Fruit fly (Drosophila melanogaster) whole organism, pupa: Measurements from ENCODE around the gene disco-r.
A peak's percentile ranks its signal among the peaks of the same experiment; 100 is the strongest.

Experiments
- CG13204 ChIP-seq: fragments of 200-800 bp; sonication (Bioruptor generic); optimal IDR thresholded peaks from 2 replicates; lab custom pipeline; 2018; ENCODE audit warnings: missing biosample characterization, mild to moderate bottlenecking, missing genetic modification characterization, moderate library complexity
- CG17806 ChIP-seq: fragments of 200-800 bp; sonication (Bioruptor generic); optimal IDR thresholded peaks from 2 replicates; lab custom pipeline; 2018; ENCODE audit warnings: missing biosample characterization, mild to moderate bottlenecking, missing genetic modification characterization, moderate library complexity
- CG32121 ChIP-seq: fragments of 200-800 bp; sonication (Bioruptor generic); IDR thresholded peaks from 2 replicates; pipeline ENCODE4 v1.3.6; 2022; ENCODE audit warnings: missing biosample characterization, missing genetic modification characterization
- CG34367 ChIP-seq: fragments of 200-800 bp; sonication (Bioruptor generic); optimal IDR thresholded peaks from 2 replicates; lab custom pipeline; 2018; ENCODE audit warnings: missing biosample characterization, mild to moderate bottlenecking, missing genetic modification characterization
- CG4496 ChIP-seq: fragments of 200-800 bp; sonication (Bioruptor generic); IDR thresholded peaks from 3 replicates; pipeline ENCODE4 v1.3.6; 2022; ENCODE audit warnings: missing biosample characterization, missing genetic modification characterization
- CG8159 ChIP-seq: fragments of 200-800 bp; sonication (Bioruptor generic); optimal IDR thresholded peaks from 3 replicates; lab custom pipeline; 2018; ENCODE audit warnings: missing biosample characterization, mild to moderate bottlenecking, missing genetic modification characterization, moderate library complexity
- CG8301 ChIP-seq: fragments of 200-800 bp; sonication (Bioruptor generic); optimal IDR thresholded peaks from 2 replicates; lab custom pipeline; 2018; ENCODE audit warnings: missing biosample characterization, mild to moderate bottlenecking, missing genetic modification characterization
- D1 ChIP-seq: fragments of 200-800 bp; sonication (Bioruptor generic); optimal IDR thresholded peaks from 2 replicates; lab custom pipeline; 2018; ENCODE audit warnings: missing biosample characterization, mild to moderate bottlenecking, missing genetic modification characterization, moderate library complexity
- Ets98B ChIP-seq: fragments of 200-800 bp; sonication (Bioruptor generic); IDR thresholded peaks from 2 replicates; pipeline ENCODE4 v1.3.6; 2022; ENCODE audit warnings: missing biosample characterization, missing genetic modification characterization
- Pif1A ChIP-seq: fragments of 200-800 bp; sonication (Bioruptor generic); optimal IDR thresholded peaks from 3 replicates; lab custom pipeline; 2016; ENCODE audit warnings: missing biosample characterization, missing genetic modification characterization
- Pif1B ChIP-seq: fragments of 200-800 bp; sonication (Bioruptor generic); optimal IDR thresholded peaks from 3 replicates; lab custom pipeline; 2016; ENCODE audit warnings: missing biosample characterization, missing genetic modification characterization
- Snoo ChIP-seq: fragments of 200-800 bp; sonication (Bioruptor generic); optimal IDR thresholded peaks from 3 replicates; lab custom pipeline; 2017; ENCODE audit warnings: missing biosample characterization, mild to moderate bottlenecking, missing genetic modification characterization, inconsistent platforms
- rn ChIP-seq: fragments of 200-800 bp; sonication (Bioruptor generic); IDR thresholded peaks from 2 replicates; pipeline ENCODE4 v1.3.6; 2022; ENCODE audit warnings: missing biosample characterization, missing genetic modification characterization

dm6 chrX:16104738-16105426, 43.9 kb downstream of the disco-r start, which contains the start of the genes CG42353 and CG42354:
- TF ChIP-seq CG32121 (GFP tag; lab: Robert Waterston, UW): peak; percentile 94
- TF ChIP-seq CG8159 (tag; lab: Kevin White, UChicago): peak; percentile 98
- peak; percentile 81 for TF ChIP-seq CG13204
- peak; percentile 85 for TF ChIP-seq Pif1A (GFP tag; lab: Kevin White, UChicago)
- TF ChIP-seq CG4496: peak; percentile 95
- peak; percentile 89 for TF ChIP-seq Ets98B
- peak; percentile 98 for TF ChIP-seq CG17806 (tag; lab: Kevin White, UChicago)
- TF ChIP-seq CG8301 (tag; lab: Kevin White, UChicago): peak; percentile 98
- TF ChIP-seq rn (GFP tag; lab: Robert Waterston, UW): peak; percentile 84
- peak; percentile 92 for TF ChIP-seq Pif1B
- TF ChIP-seq D1 (tag; lab: Kevin White, UChicago): peak; percentile 97
- peak; percentile 98 for TF ChIP-seq CG34367 (tag; lab: Kevin White, UChicago)
- TF ChIP-seq Snoo: peak; percentile 91
